Worm (Caenorhabditis elegans): ENCODE results near the gene lgc-21.

The lgc-21 gene

DNA sequence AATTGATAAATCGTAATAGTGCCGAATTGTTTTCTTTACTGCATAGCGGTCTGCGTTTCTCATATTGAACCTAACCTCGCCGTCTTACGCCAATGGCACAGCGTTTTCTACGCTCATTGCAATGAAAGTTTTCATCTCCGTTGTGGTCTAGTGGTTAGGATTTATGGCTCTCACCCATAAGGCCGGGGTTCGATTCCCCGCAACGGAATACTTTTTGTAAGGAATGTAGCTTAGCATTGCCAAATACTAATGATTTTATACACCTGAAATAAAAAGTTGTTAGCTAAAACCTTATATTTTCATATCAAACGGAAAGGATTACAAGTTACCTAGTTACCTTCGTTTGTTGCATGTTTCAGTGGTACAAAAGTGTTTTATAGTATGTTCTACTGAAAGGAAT is 52.0 kb downstream of the lgc-21 start (continued):
- peak; percentile 83 for TF ChIP-seq nhr-19 (GFP tag; conservative IDR thresholded peaks at IDR 0.05)
- no peak for TF ChIP-seq mab-9 (GFP tag; IDR thresholded peaks at IDR 0.05)
- TF ChIP-seq elt-3 (tag; optimal IDR thresholded peaks at IDR 0.05), result peak in 2 of 6 experiments; percentile 31 to 60

DNA sequence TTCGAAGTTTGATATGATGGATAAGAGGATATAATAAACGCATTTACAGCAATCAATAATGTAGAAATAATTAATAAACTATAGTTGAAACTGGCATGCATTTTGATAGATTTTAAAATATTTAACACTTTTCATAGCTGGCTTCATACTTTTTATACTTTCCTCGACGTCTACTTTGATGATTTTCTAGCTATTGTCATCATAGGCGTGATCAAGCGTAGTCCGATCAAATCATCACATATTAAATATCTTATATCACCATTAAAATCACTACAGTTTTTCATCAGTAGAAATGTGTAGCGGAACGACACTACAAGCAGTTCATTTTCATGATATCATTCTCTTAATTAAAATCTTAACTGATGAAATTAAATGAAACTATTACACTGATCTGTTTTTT is 52.4 kb downstream of the lgc-21 start, which contains the start of gene C04C11.25:
Gene C04C11.25 (minus strand): TSS at position 101 of the 400 bp plus-strand sequence.
- TF ChIP-seq ztf-11 (tag; optimal IDR thresholded peaks at IDR 0.05), result no peak
- TF ChIP-seq swsn-7 (tag; optimal IDR thresholded peaks at IDR 0.05), result no peak
- TF ChIP-seq pqm-1 (tag; optimal IDR thresholded peaks at IDR 0.05), result no peak
- no peak for TF ChIP-seq tlp-1 (tag; optimal IDR thresholded peaks at IDR 0.05)
- TF ChIP-seq unc-86 (tag; optimal IDR thresholded peaks at IDR 0.05), result no peak
- no peak for TF ChIP-seq lir-3 (tag; optimal IDR thresholded peaks at IDR 0.05; ENCODE audit: poor library complexity)
- no peak for TF ChIP-seq nhr-237 (tag; optimal IDR thresholded peaks at IDR 0.05)
- no peak for TF ChIP-seq xbp-1 (tag; optimal IDR thresholded peaks at IDR 0.05)
